Fruit fly (Drosophila melanogaster) whole organism, wandering third instar larva: ENCODE measurements around the gene Vps26.
A peak's percentile ranks its signal among the peaks of the same experiment; 100 is the strongest.

ENCODE experiments used
- Abd-B ChIP-seq: fragments of >200 bp; optimal IDR thresholded peaks from 2 replicates; lab custom pipeline; 2017; ENCODE audit warnings: missing biosample characterization, missing genetic modification characterization
- CG32264 ChIP-seq: fragments of 200-800 bp; sonication (Bioruptor generic); optimal IDR thresholded peaks from 2 replicates; lab custom pipeline; 2016; ENCODE audit warnings: missing biosample characterization, missing genetic modification characterization
- CG9705 ChIP-seq: fragments of 200-800 bp; sonication (Bioruptor generic); optimal IDR thresholded peaks from 2 replicates; lab custom pipeline; 2018; ENCODE audit warnings: missing biosample characterization, mild to moderate bottlenecking, missing genetic modification characterization
- CrebA ChIP-seq: fragments of 200-800 bp; sonication (Bioruptor generic); optimal IDR thresholded peaks from 2 replicates; lab custom pipeline; 2016; ENCODE audit warnings: missing biosample characterization, mild to moderate bottlenecking, missing genetic modification characterization, borderline replicate concordance
- Dfd ChIP-seq: fragments of >200 bp; optimal IDR thresholded peaks from 2 replicates; lab custom pipeline; 2017; ENCODE audit warnings: missing biosample characterization, missing genetic modification characterization
- Dif ChIP-seq: fragments of 200-275, 200-300 bp; sonication (Bioruptor generic); optimal IDR thresholded peaks from 2 replicates; lab custom pipeline; 2018; ENCODE audit warnings: missing biosample characterization, missing genetic modification characterization; ENCODE audit not compliant: partially characterized antibody
- GATAd ChIP-seq: sonication (Bioruptor generic); optimal IDR thresholded peaks from 2 replicates; lab custom pipeline; 2016; ENCODE audit warnings: missing biosample characterization, missing genetic modification characterization
- HLH106 ChIP-seq: fragments of 200-800 bp; optimal IDR thresholded peaks from 3 replicates; lab custom pipeline; 2019; ENCODE audit warnings: missing biosample characterization, mild to moderate bottlenecking, missing genetic modification characterization, moderate library complexity
- Hnf4 ChIP-seq: fragments of 200-800 bp; sonication (Bioruptor generic); optimal IDR thresholded peaks from 2 replicates; lab custom pipeline; 2016; ENCODE audit warnings: missing biosample characterization, mild to moderate bottlenecking, missing genetic modification characterization
- Hr78 ChIP-seq: fragments of >200 bp; optimal IDR thresholded peaks from 2 replicates; lab custom pipeline; 2017; ENCODE audit warnings: missing biosample characterization, missing genetic modification characterization
- Hr83 ChIP-seq: fragments of 200-300 bp; sonication (Bioruptor generic); optimal IDR thresholded peaks from 2 replicates; lab custom pipeline; 2016; ENCODE audit warnings: missing biosample characterization, mild to moderate bottlenecking, missing genetic modification characterization, moderate library complexity; ENCODE audit not compliant: poor library complexity, severe bottlenecking
- Jra ChIP-seq: sonication (Bioruptor generic); optimal IDR thresholded peaks from 2 replicates; lab custom pipeline; 2016; ENCODE audit warnings: missing biosample characterization, missing genetic modification characterization
- Mio ChIP-seq: sonication (Bioruptor generic); optimal IDR thresholded peaks from 2 replicates; lab custom pipeline; 2016; ENCODE audit warnings: missing biosample characterization, missing genetic modification characterization
- Myc ChIP-seq: fragments of >200 bp; optimal IDR thresholded peaks from 2 replicates; lab custom pipeline; 2017
- N ChIP-seq: fragments of >200 bp; optimal IDR thresholded peaks from 2 replicates; lab custom pipeline; 2018; ENCODE audit warnings: missing biosample characterization, missing external identifiers, missing genetic modification characterization
- OdsH ChIP-seq: fragments of 200-800 bp; sonication (Bioruptor generic); optimal IDR thresholded peaks from 2 replicates; lab custom pipeline; 2016; ENCODE audit warnings: missing biosample characterization, mild to moderate bottlenecking, missing genetic modification characterization
- Rel ChIP-seq, 2 experiments: fragments of 200-800 bp; sonication (Bioruptor generic) in 1 of 2; optimal IDR thresholded peaks; 2 replicates in 1 of 2; 3 replicates in 1 of 2; lab custom pipeline; 2016 to 2019; ENCODE audit warnings: mild to moderate bottlenecking in 2 of 2, missing biosample characterization in 2 of 2, missing genetic modification characterization in 2 of 2, moderate library complexity in 1 of 2
- Sp1 ChIP-seq: fragments of 200-800 bp; sonication (Bioruptor generic); optimal IDR thresholded peaks from 3 replicates; lab custom pipeline; 2019; ENCODE audit warnings: missing biosample characterization, mild to moderate bottlenecking, missing genetic modification characterization, moderate library complexity
- Vsx2 ChIP-seq: fragments of 200-300, 225-300 bp; sonication (Bioruptor generic); optimal IDR thresholded peaks from 2 replicates; lab custom pipeline; 2018; ENCODE audit warnings: missing biosample characterization, missing genetic modification characterization; ENCODE audit not compliant: partially characterized antibody
- br ChIP-seq: fragments of 200-800 bp; sonication (Bioruptor generic); optimal IDR thresholded peaks from 2 replicates; lab custom pipeline; 2016; ENCODE audit warnings: missing biosample characterization, missing genetic modification characterization
- brk ChIP-seq: fragments of 200-800 bp; sonication (Bioruptor generic); optimal IDR thresholded peaks from 2 replicates; lab custom pipeline; 2016; ENCODE audit warnings: missing biosample characterization, mild to moderate bottlenecking, missing genetic modification characterization
- dl ChIP-seq, 2 experiments: fragments of 175-275, 200-275 bp in 1 of 2; fragments of 200-275 bp in 1 of 2; sonication (Bioruptor generic); optimal IDR thresholded peaks; lab custom pipeline; 2018; ENCODE audit warnings: mild to moderate bottlenecking in 2 of 2, missing biosample characterization in 2 of 2, missing genetic modification characterization in 2 of 2, moderate library complexity in 2 of 2; ENCODE audit not compliant: partially characterized antibody in 2 of 2, insufficient read depth in 1 of 2
- dmrt93B ChIP-seq: fragments of 200-800 bp; sonication (Bioruptor generic); optimal IDR thresholded peaks from 2 replicates; lab custom pipeline; 2018; ENCODE audit warnings: missing biosample characterization, mild to moderate bottlenecking, missing genetic modification characterization
- dsf ChIP-seq: sonication (Bioruptor generic); optimal IDR thresholded peaks from 2 replicates; lab custom pipeline; 2016; ENCODE audit warnings: missing biosample characterization, missing genetic modification characterization, borderline replicate concordance
- ey ChIP-seq: fragments of 200-800 bp; sonication (Bioruptor generic); optimal IDR thresholded peaks from 2 replicates; lab custom pipeline; 2016; ENCODE audit warnings: missing biosample characterization, missing genetic modification characterization
- foxo ChIP-seq, 2 experiments: fragments of 200-800 bp; sonication (Bioruptor generic); optimal IDR thresholded peaks; 2 replicates in 1 of 2; 3 replicates in 1 of 2; lab custom pipeline; 2016 to 2017; ENCODE audit warnings: missing biosample characterization in 2 of 2, missing genetic modification characterization in 2 of 2
- fru ChIP-seq: fragments of 200-800 bp; sonication (Bioruptor generic); optimal IDR thresholded peaks from 3 replicates; lab custom pipeline; 2016; ENCODE audit warnings: missing biosample characterization, mild to moderate bottlenecking, missing genetic modification characterization
- h ChIP-seq: fragments of 200-800 bp; sonication (Bioruptor generic); optimal IDR thresholded peaks from 3 replicates; lab custom pipeline; 2016; ENCODE audit warnings: missing biosample characterization, mild to moderate bottlenecking, missing genetic modification characterization
- jim ChIP-seq: fragments of 175-275, 200-325 bp; sonication (Bioruptor generic); optimal IDR thresholded peaks from 2 replicates; lab custom pipeline; 2016; ENCODE audit warnings: missing biosample characterization, mild to moderate bottlenecking, missing genetic modification characterization
- lola ChIP-seq: fragments of >200 bp; optimal IDR thresholded peaks from 2 replicates; lab custom pipeline; 2017; ENCODE audit warnings: missing biosample characterization, missing genetic modification characterization
- pan ChIP-seq: fragments of >200 bp; optimal IDR thresholded peaks from 2 replicates; lab custom pipeline; 2017
- psq ChIP-seq: fragments of 200-800 bp; sonication (Bioruptor generic); optimal IDR thresholded peaks from 3 replicates; lab custom pipeline; 2017; ENCODE audit warnings: missing biosample characterization, mild to moderate bottlenecking, missing genetic modification characterization, moderate library complexity
- rgr ChIP-seq: fragments of 200-800 bp; sonication (Bioruptor generic); optimal IDR thresholded peaks from 3 replicates; lab custom pipeline; 2016; ENCODE audit warnings: missing biosample characterization, mild to moderate bottlenecking, missing genetic modification characterization
- sage ChIP-seq: fragments of 200-800 bp; sonication (Bioruptor generic); optimal IDR thresholded peaks from 2 replicates; lab custom pipeline; 2016; ENCODE audit warnings: missing biosample characterization, mild to moderate bottlenecking, missing genetic modification characterization
- sv ChIP-seq: fragments of 200-800 bp; sonication (Bioruptor generic); optimal IDR thresholded peaks from 3 replicates; lab custom pipeline; 2016; ENCODE audit warnings: missing biosample characterization, missing genetic modification characterization
- tai ChIP-seq: sonication (Bioruptor generic); optimal IDR thresholded peaks from 2 replicates; lab custom pipeline; 2016; ENCODE audit warnings: missing biosample characterization, missing genetic modification characterization
- usp ChIP-seq: fragments of >200 bp; optimal IDR thresholded peaks from 2 replicates; lab custom pipeline; 2017; ENCODE audit warnings: missing biosample characterization, missing genetic modification characterization
- woc ChIP-seq: sonication (Bioruptor generic); optimal IDR thresholded peaks from 2 replicates; lab custom pipeline; 2016; ENCODE audit warnings: missing biosample characterization, mild to moderate bottlenecking, missing genetic modification characterization

The Vps26 gene

DNA sequence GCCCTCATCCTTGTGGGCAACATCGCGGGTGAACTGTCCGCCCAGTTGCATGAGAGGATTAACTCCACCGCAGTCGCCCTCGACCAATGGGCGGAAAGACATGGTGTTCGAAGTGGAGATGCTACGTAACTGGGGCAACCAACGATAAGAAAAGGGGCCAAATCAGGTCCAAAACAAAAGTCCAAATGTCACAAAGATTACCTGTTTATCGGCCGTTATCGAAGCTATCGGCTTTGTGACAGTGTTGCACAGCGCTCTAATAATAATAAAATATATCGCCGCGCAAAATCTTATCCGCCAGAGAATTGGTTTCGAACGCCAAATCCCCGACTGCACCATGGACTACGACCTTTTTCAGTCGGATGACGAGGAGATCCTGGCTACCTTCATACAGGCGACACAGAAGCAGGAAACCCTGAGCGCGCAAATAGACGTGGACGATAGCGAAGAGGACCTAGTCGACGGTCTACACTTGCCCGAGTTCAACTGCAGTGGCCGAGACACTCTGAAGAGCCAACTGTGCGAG is 5.0 kb upstream of the Vps26 start, which contains the start of the genes CG14803 and Pex5:
TSS of gene CG14803 (plus strand) at position 285 of the 526 bp plus-strand sequence.
TSS of gene Pex5 (minus strand) at position 476 of the 526 bp plus-strand sequence.
- no peak for TF ChIP-seq Vsx2 (GFP tag; lab: Kevin White, UChicago)
- no peak for TF ChIP-seq CrebA (GFP tag; lab: Kevin White, UChicago)
- no peak for TF ChIP-seq OdsH (GFP tag; lab: Kevin White, UChicago)
- no peak for TF ChIP-seq ey (GFP tag; lab: Kevin White, UChicago)
- no peak for TF ChIP-seq Mio (GFP tag; lab: Kevin White, UChicago)
- no peak for TF ChIP-seq Jra (GFP tag; lab: Kevin White, UChicago)
- peak; percentile 16 for TF ChIP-seq psq (GFP tag; lab: Kevin White, UChicago)
- no peak for TF ChIP-seq brk
- no peak for TF ChIP-seq tai (GFP tag; lab: Kevin White, UChicago)
- TF ChIP-seq rgr (GFP tag; lab: Kevin White, UChicago) = no peak
- TF ChIP-seq dl (GFP tag; optimal IDR thresholded peaks at IDR 0.05; lab: Kevin White, UChicago; ENCODE audit: insufficient read depth in 1 of 2, partially characterized antibody in 2 of 2) = no peak
- TF ChIP-seq h (GFP tag; lab: Kevin White, UChicago) = no peak
- no peak for TF ChIP-seq HLH106
- no peak for TF ChIP-seq foxo (GFP tag; optimal IDR thresholded peaks at IDR 0.05; lab: Kevin White, UChicago)
- TF ChIP-seq dsf (GFP tag; lab: Kevin White, UChicago) = no peak
- TF ChIP-seq Hr83 (GFP tag; lab: Kevin White, UChicago) = no peak
- no peak for TF ChIP-seq pan (lab: Kevin White, UChicago)
- no peak for TF ChIP-seq Rel (GFP tag; optimal IDR thresholded peaks at IDR 0.05; lab: Kevin White, UChicago)
- peak; percentile 37 for TF ChIP-seq Rel (tag; optimal IDR thresholded peaks at IDR 0.05; lab: Kevin White, UChicago)
- TF ChIP-seq N = no peak
- TF ChIP-seq Sp1 (GFP tag; lab: Kevin White, UChicago) = peak; percentile 23
- no peak for TF ChIP-seq Abd-B (GFP tag; lab: Kevin White, UChicago)

DNA sequence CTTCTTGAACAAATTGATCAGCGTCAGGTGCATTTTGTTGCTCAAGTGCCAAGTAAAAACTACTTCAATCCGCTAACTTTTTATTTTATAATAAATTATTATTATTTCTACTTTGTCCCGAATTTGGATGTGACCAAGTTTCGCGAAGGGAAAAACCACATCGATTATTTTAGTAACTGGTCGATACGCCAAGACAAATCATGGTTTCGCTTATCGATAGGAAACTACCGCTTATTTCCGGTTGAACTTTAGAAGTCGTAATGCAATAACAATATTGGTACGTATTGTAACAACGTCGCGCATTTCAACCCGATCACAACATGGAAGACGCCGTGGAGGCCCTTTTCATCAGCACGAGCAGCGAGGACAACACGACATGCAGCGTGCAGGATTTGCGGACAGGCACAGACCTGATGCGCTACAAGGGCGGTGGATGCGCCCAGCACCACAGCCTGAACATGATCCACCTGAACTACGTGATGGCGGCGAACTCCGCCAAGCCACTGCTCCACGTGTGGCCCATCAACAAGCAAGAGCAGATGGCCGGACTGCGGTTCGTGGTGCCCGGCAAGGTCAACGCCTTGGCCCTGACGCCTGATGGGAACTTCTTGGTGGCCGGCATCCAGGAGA is 3.6 kb downstream of the Vps26 start, which contains the start of the genes CG14817 and CG14805:
TSS of gene CG14817 (minus strand) at position 164 of the 630 bp plus-strand sequence.
TSS of gene CG14805 (plus strand) at position 211 of the 630 bp plus-strand sequence.
- TF ChIP-seq Hr78 = no peak
- no peak for TF ChIP-seq Mio (GFP tag; lab: Kevin White, UChicago)
- no peak for TF ChIP-seq sv (GFP tag; lab: Kevin White, UChicago)
- no peak for TF ChIP-seq lola (GFP tag; lab: Kevin White, UChicago)
- TF ChIP-seq Hnf4 (GFP tag; lab: Kevin White, UChicago) = no peak
- no peak for TF ChIP-seq tai (GFP tag; lab: Kevin White, UChicago)
- TF ChIP-seq Jra (GFP tag; lab: Kevin White, UChicago) = no peak
- TF ChIP-seq OdsH (GFP tag; lab: Kevin White, UChicago) = peak; percentile 55
- no peak for TF ChIP-seq woc
- TF ChIP-seq CG9705 = peak; percentile 66
- TF ChIP-seq usp (GFP tag; lab: Kevin White, UChicago) = no peak
- no peak for TF ChIP-seq Abd-B (GFP tag; lab: Kevin White, UChicago)
- TF ChIP-seq jim = no peak
- no peak for TF ChIP-seq CG32264 (GFP tag; lab: Kevin White, UChicago)
- TF ChIP-seq sage = no peak
- TF ChIP-seq rgr (GFP tag; lab: Kevin White, UChicago) = peak; percentile 82
- TF ChIP-seq psq (GFP tag; lab: Kevin White, UChicago) = no peak
- TF ChIP-seq Myc = no peak
- TF ChIP-seq Hr83 (GFP tag; lab: Kevin White, UChicago) = peak; percentile 15
- no peak for TF ChIP-seq dsf (GFP tag; lab: Kevin White, UChicago)
- no peak for TF ChIP-seq Dif (GFP tag; lab: Kevin White, UChicago)
- no peak for TF ChIP-seq pan (lab: Kevin White, UChicago)
- no peak for TF ChIP-seq br (GFP tag; lab: Kevin White, UChicago)
- TF ChIP-seq Rel (GFP tag; optimal IDR thresholded peaks at IDR 0.05; lab: Kevin White, UChicago) = peak; percentile 23
- peak; percentile 62 for TF ChIP-seq Rel (tag; optimal IDR thresholded peaks at IDR 0.05; lab: Kevin White, UChicago)
- TF ChIP-seq h (GFP tag; lab: Kevin White, UChicago) = no peak
- TF ChIP-seq Sp1 (GFP tag; lab: Kevin White, UChicago) = peak; percentile 82
- TF ChIP-seq fru (GFP tag; lab: Kevin White, UChicago) = no peak
- TF ChIP-seq N = no peak
- TF ChIP-seq Vsx2 (GFP tag; lab: Kevin White, UChicago) = no peak
- no peak for TF ChIP-seq dmrt93B (GFP tag; lab: Kevin White, UChicago)
- no peak for TF ChIP-seq Dfd (GFP tag; lab: Kevin White, UChicago)
- no peak for TF ChIP-seq GATAd (GFP tag; lab: Kevin White, UChicago)
- peak in 1 of 2 experiments; percentile 39 for TF ChIP-seq foxo (GFP tag; optimal IDR thresholded peaks at IDR 0.05; lab: Kevin White, UChicago)
- no peak for TF ChIP-seq brk
- TF ChIP-seq ey (GFP tag; lab: Kevin White, UChicago) = no peak
- no peak for TF ChIP-seq dl (GFP tag; optimal IDR thresholded peaks at IDR 0.05; lab: Kevin White, UChicago; ENCODE audit: insufficient read depth in 1 of 2, partially characterized antibody in 2 of 2)
- TF ChIP-seq CrebA (GFP tag; lab: Kevin White, UChicago) = no peak
- TF ChIP-seq HLH106 = peak; percentile 61
